Worm (Caenorhabditis elegans) whole organism, L2 larva: Measurements from ENCODE around the gene F33G12.6.

Source experiments
- R02D3.7 ChIP-seq: fragments of 150-350 bp; optimal IDR thresholded peaks from 2 replicates; lab custom pipeline; 2014; ENCODE audit warnings: missing biosample characterization, missing genetic modification characterization
- Y55F3AM.14 ChIP-seq: fragments of 200-800 bp; sonication (Bioruptor generic); optimal IDR thresholded peaks from 2 replicates; lab custom pipeline; 2018; ENCODE audit warnings: mild to moderate bottlenecking, missing genetic modification characterization, missing compliant biosample characterization
- fos-1 ChIP-seq: fragments of 150-350 bp; optimal IDR thresholded peaks from 2 replicates; lab custom pipeline; 2014; ENCODE audit warnings: missing biosample characterization, missing genetic modification characterization
- lin-13 ChIP-seq: fragments of 150-350 bp; optimal IDR thresholded peaks from 2 replicates; lab custom pipeline; 2014; ENCODE audit warnings: missing biosample characterization, missing genetic modification reagents, missing genetic modification characterization
- lin-39 ChIP-seq: fragments of 150-350 bp; optimal IDR thresholded peaks from 2 replicates; lab custom pipeline; 2014; ENCODE audit warnings: missing biosample characterization, missing genetic modification reagents, missing genetic modification characterization
- lsy-2 ChIP-seq, 2 experiments: fragments of 150-350 bp in 1 of 2; sonication (generic microtip) in 1 of 2; optimal IDR thresholded peaks; 2 replicates each; lab custom pipeline; 2014 to 2017; ENCODE audit warnings: missing biosample characterization in 2 of 2, missing genetic modification characterization in 2 of 2
- mdl-1 ChIP-seq, 2 experiments: fragments of 150-350 bp in 1 of 2; sonication (generic microtip) in 1 of 2; optimal IDR thresholded peaks; 2 replicates each; lab custom pipeline; 2017; ENCODE audit warnings: missing biosample characterization in 2 of 2, missing genetic modification characterization in 2 of 2
- skn-1 ChIP-seq: sonication (generic microtip); optimal IDR thresholded peaks from 2 replicates; lab custom pipeline; 2017; ENCODE audit warnings: missing biosample characterization, missing genetic modification characterization
- unc-39 ChIP-seq: fragments of 150-350 bp; optimal IDR thresholded peaks from 2 replicates; lab custom pipeline; 2014; ENCODE audit warnings: missing biosample characterization, missing genetic modification characterization
- unc-62 ChIP-seq: fragments of 150-350 bp; optimal IDR thresholded peaks from 2 replicates; lab custom pipeline; 2014; ENCODE audit warnings: missing biosample characterization, missing genetic modification reagents, missing genetic modification characterization
- ztf-11 ChIP-seq: sonication (generic microtip); optimal IDR thresholded peaks from 2 replicates; lab custom pipeline; 2017; ENCODE audit warnings: missing biosample characterization, missing genetic modification characterization

- TF ChIP-seq lin-13 (GFP tag; lab: Kevin White, UChicago) (no peak), mdl-1 (tag; optimal IDR thresholded peaks at IDR 0.05; lab: Kevin White, UChicago) (no peak), Y55F3AM.14 (GFP tag; lab: Kevin White, UChicago) (no peak), skn-1 (tag; lab: Kevin White, UChicago) (no peak), fos-1 (peak; percentile 34), lsy-2 (tag; optimal IDR thresholded peaks at IDR 0.05; lab: Kevin White, UChicago) (no peak), unc-39 (tag; lab: Kevin White, UChicago) (no peak), ztf-11 (no peak), lin-39 (tag; lab: Kevin White, UChicago) (no peak), R02D3.7 (tag; lab: Kevin White, UChicago) (no peak), unc-62 (no peak)
Observed at ce11 chrII:5103189-5103588, 53.5 kb downstream of the F33G12.6 start.
